Fruit fly (Drosophila melanogaster): ENCODE results near the gene Nepl8.

Nepl8 gene

dm6 chr2L:16535071-16535581, 47.2 kb downstream of the Nepl8 start (continued):
- TF ChIP-seq crol (GFP tag; IDR thresholded peaks at IDR 0.05) (peak; percentile 54), mirr (GFP tag; optimal IDR thresholded peaks at IDR 0.05) (no peak), CG9437 (GFP tag; optimal IDR thresholded peaks at IDR 0.05) (peak; percentile 51), tap (tag; optimal IDR thresholded peaks at IDR 0.05) (peak; percentile 44), CG11696 (GFP tag; IDR thresholded peaks at IDR 0.05) (no peak), crc (GFP tag; optimal IDR thresholded peaks at IDR 0.05) (peak; percentile 70), ems (GFP tag; optimal IDR thresholded peaks at IDR 0.05) (peak; percentile 65), gfzf (GFP tag; optimal IDR thresholded peaks at IDR 0.05) (no peak), dan (GFP tag; IDR thresholded peaks at IDR 0.05) (no peak), CG11695 (GFP tag; IDR thresholded peaks at IDR 0.05) (peak; percentile 58; the same call in 2 of the 3 replicates), CG18599 (GFP tag; optimal IDR thresholded peaks at IDR 0.05) (peak; percentile 89), CG7745 (tag; optimal IDR thresholded peaks at IDR 0.05) (no peak), inv (GFP tag; IDR thresholded peaks at IDR 0.05; ENCODE audit: partially characterized antibody) (no peak), HmgZ (tag; optimal IDR thresholded peaks at IDR 0.05) (peak; percentile 57), CG13424 (tag; optimal IDR thresholded peaks at IDR 0.05) (peak; percentile 79), Vsx1 (GFP tag; optimal IDR thresholded peaks at IDR 0.05) (no peak), Hr39 (optimal IDR thresholded peaks at IDR 0.05) (no peak), CG12942 (GFP tag; optimal IDR thresholded peaks at IDR 0.05) (no peak), MBD-R2 (GFP tag; IDR thresholded peaks at IDR 0.05) (0 out of 2 replicates have a peak, but pooled peaks have one; percentile 11), CG9876 (GFP tag; optimal IDR thresholded peaks at IDR 0.05) (peak; percentile 61), Gsc (GFP tag; IDR thresholded peaks at IDR 0.05) (no peak), CG12744 (GFP tag; optimal IDR thresholded peaks at IDR 0.05) (peak; percentile 55), CG15514 (GFP tag; optimal IDR thresholded peaks at IDR 0.05) (peak; percentile 50), wdn (GFP tag; IDR thresholded peaks at IDR 0.05) (no peak), CG8478 (optimal IDR thresholded peaks at IDR 0.05) (no peak), Side (GFP tag; optimal IDR thresholded peaks at IDR 0.05) (peak; percentile 69), twi (tag; optimal IDR thresholded peaks at IDR 0.05) (peak; percentile 27), CG2199 (GFP tag; IDR thresholded peaks at IDR 0.05) (no peak), Bgb (GFP tag; IDR thresholded peaks at IDR 0.05; ENCODE audit: partially characterized antibody) (no peak), Antp (GFP tag; optimal IDR thresholded peaks at IDR 0.05) (peak; percentile 64), fd3F (GFP tag; optimal IDR thresholded peaks at IDR 0.05) (peak; percentile 75), tll (GFP tag; optimal IDR thresholded peaks at IDR 0.05) (no peak), vnd (GFP tag; IDR thresholded peaks at IDR 0.05; ENCODE audit: partially characterized antibody) (no peak), sug (tag; optimal IDR thresholded peaks at IDR 0.05) (peak; percentile 60), caup (GFP tag; optimal IDR thresholded peaks at IDR 0.05; ENCODE audit: severe bottlenecking) (peak; percentile 61), Lhr (GFP tag; optimal IDR thresholded peaks at IDR 0.05) (no peak), ewg (GFP tag; optimal IDR thresholded peaks at IDR 0.05) (peak; percentile 36), Mrtf (GFP tag; IDR thresholded peaks at IDR 0.05) (no peak), mld (GFP tag; IDR thresholded peaks at IDR 0.05; ENCODE audit: partially characterized antibody) (no peak), Hr51 (GFP tag; optimal IDR thresholded peaks at IDR 0.05) (peak; percentile 44 to 87), ken (GFP tag; IDR thresholded peaks at IDR 0.05) (no peak), CG6689 (GFP tag; IDR thresholded peaks at IDR 0.05) (peak; percentile 52; the same call in 1 of the 2 replicates), Hr3 (GFP tag; optimal IDR thresholded peaks at IDR 0.05) (peak; percentile 52), row (GFP tag; IDR thresholded peaks at IDR 0.05) (peak; percentile 57), CG7839 (tag; optimal IDR thresholded peaks at IDR 0.05) (peak; percentile 88), CG30403 (GFP tag; optimal IDR thresholded peaks at IDR 0.05) (peak; percentile 83), CG9817 (tag; optimal IDR thresholded peaks at IDR 0.05) (peak; percentile 70), CG1647 (GFP tag; optimal IDR thresholded peaks at IDR 0.05) (peak; percentile 57), Drgx (GFP tag; IDR thresholded peaks at IDR 0.05) (peak; percentile 30; the same call in 1 of the 2 replicates), Optix (GFP tag; IDR thresholded peaks at IDR 0.05) (no peak)

All from whole organism, embryonic.